Worm (Caenorhabditis elegans): Measurements from ENCODE around the gene srh-201.

DNA sequence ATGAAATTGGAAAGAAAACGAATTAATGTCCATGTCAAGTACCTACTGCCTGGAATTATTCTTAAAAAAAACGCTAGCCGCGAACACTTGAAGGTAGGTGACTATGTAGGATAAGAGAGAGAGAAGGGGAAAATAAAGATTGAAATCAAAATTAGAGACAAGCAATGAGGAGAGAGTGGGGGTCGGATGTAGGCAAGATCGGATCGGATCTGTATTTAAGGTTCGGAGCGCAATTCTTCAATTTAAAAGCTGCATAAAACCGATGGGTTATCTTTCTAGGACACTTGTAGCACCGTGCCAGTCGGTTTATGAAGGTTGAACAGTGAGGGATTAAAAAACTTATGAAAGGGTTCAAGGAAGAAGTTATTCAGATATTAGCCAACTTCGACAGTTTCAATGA is 49.5 kb upstream of the srh-201 start:
- TF ChIP-seq flt-1 (GFP tag; IDR thresholded peaks at IDR 0.05) (no peak), ets-7 (tag; optimal IDR thresholded peaks at IDR 0.05) (no peak), tbx-37 (GFP tag; conservative IDR thresholded peaks at IDR 0.05) (no peak), tbx-11 (GFP tag; IDR thresholded peaks at IDR 0.05) (no peak), pes-1 (GFP tag; IDR thresholded peaks at IDR 0.05) (no peak), ceh-13 (GFP tag; optimal IDR thresholded peaks at IDR 0.05) (no peak)
